Worm (Caenorhabditis elegans): ENCODE measurements around the gene K05B2.2.

DNA sequence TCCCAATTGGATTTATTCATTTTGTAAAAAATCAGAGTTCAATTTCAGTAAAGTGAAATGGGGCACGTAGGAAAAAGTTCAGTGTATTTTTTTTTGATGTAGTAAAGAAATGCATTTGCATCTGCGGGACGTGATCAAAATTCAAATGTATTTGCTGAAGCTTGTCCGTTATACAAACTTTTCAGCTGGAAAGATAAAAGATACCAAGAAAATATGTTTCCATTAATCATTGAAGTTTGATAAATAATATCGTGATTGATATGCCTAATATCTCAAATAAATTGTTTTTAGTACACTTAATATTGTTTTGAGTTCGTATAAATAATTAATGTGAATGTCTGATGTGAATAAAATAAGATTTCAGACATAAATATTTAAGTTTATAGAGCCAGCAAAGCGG is 3.5 kb upstream of the K05B2.2 start:
- TF ChIP-seq snpc-4 (tag; optimal IDR thresholded peaks at IDR 0.05) (no peak), skn-1 (tag; optimal IDR thresholded peaks at IDR 0.05) (no peak), fos-1 (tag; optimal IDR thresholded peaks at IDR 0.05) (no peak), mdl-1 (tag; optimal IDR thresholded peaks at IDR 0.05) (no peak), nhr-23 (tag; optimal IDR thresholded peaks at IDR 0.05) (no peak), ceh-82 (tag; optimal IDR thresholded peaks at IDR 0.05) (no peak), nhr-129 (tag; optimal IDR thresholded peaks at IDR 0.05) (no peak), dmd-4 (tag; optimal IDR thresholded peaks at IDR 0.05) (no peak), ZK546.5 (tag; optimal IDR thresholded peaks at IDR 0.05) (no peak), nhr-237 (tag; optimal IDR thresholded peaks at IDR 0.05) (no peak), ama-1 (optimal IDR thresholded peaks at IDR 0.05) (no peak), nhr-10 (tag; optimal IDR thresholded peaks at IDR 0.05) (no peak)

Data from whole organism, L2 larva.